Fruit fly (Drosophila melanogaster): Measurements from ENCODE around the gene CG1638.

Gene CG1638

dm6 chr3R:31590281-31590680, at the start of gene CG1638:
CG1638 (plus strand) TSS chr3R:31590581.
- TF ChIP-seq noc (tag; optimal IDR thresholded peaks at IDR 0.05): no peak

dm6 chr3R:31541915-31542314, 48.5 kb upstream of the CG1638 start:
- no peak for TF ChIP-seq noc (tag; optimal IDR thresholded peaks at IDR 0.05)

dm6 chr3R:31542721-31543120, 47.7 kb upstream of the CG1638 start, which contains the start of gene nyo:
nyo (plus strand) TSS chr3R:31543032.
- no peak for TF ChIP-seq noc (tag; optimal IDR thresholded peaks at IDR 0.05)

dm6 chr3R:31548766-31549510, 41.4 kb upstream of the CG1638 start:
- TF ChIP-seq noc (tag; optimal IDR thresholded peaks at IDR 0.05): no peak

- no peak for TF ChIP-seq noc (tag; optimal IDR thresholded peaks at IDR 0.05)
These were observed 39.5 kb upstream of the CG1638 start for dm6 chr3R:31550910-31551309.

- no peak for TF ChIP-seq noc (tag; optimal IDR thresholded peaks at IDR 0.05)
These were observed 31.6 kb upstream of the CG1638 start for dm6 chr3R:31558720-31559280.

dm6 chr3R:31559781-31560180, 30.6 kb upstream of the CG1638 start:
- TF ChIP-seq noc (tag; optimal IDR thresholded peaks at IDR 0.05): no peak

dm6 chr3R:31564164-31564563, 26.2 kb upstream of the CG1638 start:
- no peak for TF ChIP-seq noc (tag; optimal IDR thresholded peaks at IDR 0.05)

dm6 chr3R:31564588-31564987, 25.8 kb upstream of the CG1638 start:
- no peak for TF ChIP-seq noc (tag; optimal IDR thresholded peaks at IDR 0.05)

- TF ChIP-seq noc (tag; optimal IDR thresholded peaks at IDR 0.05): no peak
These were observed 24.6 kb upstream of the CG1638 start for dm6 chr3R:31565738-31566137.

dm6 chr3R:31566738-31567137, 23.6 kb upstream of the CG1638 start:
- TF ChIP-seq noc (tag; optimal IDR thresholded peaks at IDR 0.05): no peak

- no peak for TF ChIP-seq noc (tag; optimal IDR thresholded peaks at IDR 0.05)
These were observed 18.5 kb upstream of the CG1638 start, which contains the start of gene gammaCOP for dm6 chr3R:31571885-31572292. gammaCOP (plus strand) TSS chr3R:31572143.

- TF ChIP-seq noc (tag; optimal IDR thresholded peaks at IDR 0.05): no peak
These were observed 13.0 kb upstream of the CG1638 start for dm6 chr3R:31577351-31577750.

dm6 chr3R:31580032-31580431, 10.3 kb upstream of the CG1638 start:
- no peak for TF ChIP-seq noc (tag; optimal IDR thresholded peaks at IDR 0.05)

- TF ChIP-seq noc (tag; optimal IDR thresholded peaks at IDR 0.05): no peak
These were observed 9.8 kb upstream of the CG1638 start, which contains the start of the genes pygo and rod for dm6 chr3R:31580586-31580994. pygo (minus strand) TSS chr3R:31580699. rod (plus strand) TSS chr3R:31580951.

- peak; percentile 100 for TF ChIP-seq noc (tag; optimal IDR thresholded peaks at IDR 0.05)
These were observed 2.0 kb upstream of the CG1638 start, which contains the start of gene CG1635 for dm6 chr3R:31588374-31588773. CG1635 (plus strand) TSS chr3R:31588673.

- peak; percentile 95 for TF ChIP-seq noc (tag; optimal IDR thresholded peaks at IDR 0.05)
These were observed 2.0 kb downstream of the CG1638 start, which contains the start of gene CG1774 for dm6 chr3R:31592256-31592879. CG1774 (plus strand) TSS chr3R:31592803.
